Fruit fly (Drosophila melanogaster): ENCODE data around the gene SrpRalpha.

dm6 chrX:11176073-11176472, 47.2 kb upstream of the SrpRalpha start:
- TF ChIP-seq CG8478 (optimal IDR thresholded peaks at IDR 0.05) (no peak), CTCF (optimal IDR thresholded peaks at IDR 0.05) (no peak)
